Fruit fly (Drosophila melanogaster) whole organism, embryonic: ENCODE data around the gene Tbc1d22.

Source experiments
- BEAF-32 ChIP-seq: fragments of 200-800 bp; sonication (Bioruptor generic); optimal IDR thresholded peaks from 3 replicates; lab custom pipeline; 2017; ENCODE audit warnings: missing biosample characterization, missing genetic modification characterization, mild to moderate bottlenecking, moderate library complexity, missing genetic modification reagents
- Bgb ChIP-seq: fragments of 200-800 bp; sonication (Bioruptor generic); IDR thresholded peaks from 2 replicates; pipeline ENCODE4 v1.3.6; 2022; ENCODE audit warnings: missing biosample characterization, missing genetic modification characterization; ENCODE audit not compliant: partially characterized antibody
- CG11695 ChIP-seq: fragments of 200-800 bp; sonication (Bioruptor generic); IDR thresholded peaks from 3 replicates; pipeline ENCODE4 v1.3.6; 2022; ENCODE audit warnings: missing biosample characterization, missing genetic modification characterization
- CG13424 ChIP-seq: fragments of 200-800 bp; sonication (Bioruptor generic); optimal IDR thresholded peaks from 2 replicates; lab custom pipeline; 2019; ENCODE audit warnings: missing biosample characterization, mild to moderate bottlenecking, missing genetic modification characterization, moderate library complexity
- CG15514 ChIP-seq: fragments of 200-800 bp; sonication (Bioruptor generic); optimal IDR thresholded peaks from 3 replicates; lab custom pipeline; 2017; ENCODE audit warnings: missing biosample characterization, missing genetic modification characterization, mild to moderate bottlenecking, moderate library complexity, missing genetic modification reagents
- CG17186 ChIP-seq: fragments of 200-800 bp; sonication (Bioruptor generic); optimal IDR thresholded peaks from 3 replicates; lab custom pipeline; 2017; ENCODE audit warnings: missing biosample characterization, missing genetic modification reagents, missing genetic modification characterization
- CG17829 ChIP-seq: fragments of 200-800 bp; optimal IDR thresholded peaks from 2 replicates; lab custom pipeline; 2019; ENCODE audit warnings: missing biosample characterization, mild to moderate bottlenecking, missing genetic modification characterization, moderate library complexity
- CG2116 ChIP-seq: fragments of 200-800 bp; sonication (Bioruptor generic); optimal IDR thresholded peaks from 3 replicates; lab custom pipeline; 2018; ENCODE audit warnings: missing biosample characterization, mild to moderate bottlenecking, missing genetic modification characterization
- CG2712 ChIP-seq: fragments of 200-800 bp; optimal IDR thresholded peaks from 3 replicates; lab custom pipeline; 2019; ENCODE audit warnings: missing biosample characterization, mild to moderate bottlenecking, missing genetic modification characterization, moderate library complexity
- CG30020 ChIP-seq: fragments of 200-800 bp; optimal IDR thresholded peaks from 2 replicates; lab custom pipeline; 2019; ENCODE audit warnings: missing biosample characterization, mild to moderate bottlenecking, missing genetic modification characterization, moderate library complexity
- CG3407 ChIP-seq: fragments of 200-800 bp; sonication (Bioruptor generic); optimal IDR thresholded peaks from 2 replicates; lab custom pipeline; 2018; ENCODE audit warnings: missing biosample characterization, mild to moderate bottlenecking, missing genetic modification characterization
- CG4404 ChIP-seq: fragments of 200-800 bp; sonication (Bioruptor generic); IDR thresholded peaks from 2 replicates; pipeline ENCODE4 v1.3.6; 2022; ENCODE audit warnings: missing biosample characterization, missing genetic modification characterization
- CG8290 ChIP-seq, 3 experiments: fragments of 200-800 bp; sonication (Bioruptor generic); optimal IDR thresholded peaks; 2 replicates each; lab custom pipeline; 2016 to 2019; ENCODE audit warnings: missing biosample characterization in 3 of 3, missing genetic modification characterization in 3 of 3, mild to moderate bottlenecking in 2 of 3, moderate library complexity in 1 of 3
- CTCF ChIP-seq: fragments of 200-800 bp; sonication (Bioruptor generic); optimal IDR thresholded peaks from 2 replicates; lab custom pipeline; 2017; ENCODE audit warnings: missing biosample characterization, mild to moderate bottlenecking, missing genetic modification characterization, moderate library complexity
- Dip2 ChIP-seq: fragments of 200-800 bp; sonication (Bioruptor generic); IDR thresholded peaks from 2 replicates; pipeline ENCODE4 v1.3.6; 2022; ENCODE audit warnings: missing biosample characterization, missing genetic modification characterization
- Dp ChIP-seq: fragments of 200-800 bp; sonication (Bioruptor generic); optimal IDR thresholded peaks from 2 replicates; lab custom pipeline; 2018; ENCODE audit warnings: missing biosample characterization, mild to moderate bottlenecking, missing genetic modification characterization, moderate library complexity
- Dref ChIP-seq: fragments of 200-800 bp; sonication (Bioruptor generic); IDR thresholded peaks from 2 replicates; pipeline ENCODE4 v1.3.6; 2022; ENCODE audit warnings: missing biosample characterization, missing genetic modification characterization
- E2f2 ChIP-seq: fragments of 200-800 bp; sonication (Bioruptor generic); IDR thresholded peaks from 2 replicates; pipeline ENCODE4 v1.3.6; 2022; ENCODE audit warnings: missing biosample characterization, missing genetic modification characterization
- Ets97D ChIP-seq: fragments of 200-800 bp; sonication (Bioruptor generic); optimal IDR thresholded peaks from 3 replicates; lab custom pipeline; 2016; ENCODE audit warnings: missing biosample characterization, missing genetic modification characterization
- HHEX ChIP-seq: fragments of 200-800 bp; sonication (Bioruptor generic); optimal IDR thresholded peaks from 3 replicates; lab custom pipeline; 2017; ENCODE audit warnings: missing biosample characterization, mild to moderate bottlenecking, missing genetic modification characterization, missing genetic modification reagents
- HLH4C ChIP-seq: fragments of 200-800 bp; sonication (Bioruptor generic); IDR thresholded peaks from 3 replicates; pipeline ENCODE4 v1.3.6; 2022; ENCODE audit warnings: missing biosample characterization, missing genetic modification characterization; ENCODE audit not compliant: partially characterized antibody
- HmgZ ChIP-seq: fragments of 200-800 bp; sonication (Bioruptor generic); optimal IDR thresholded peaks from 2 replicates; lab custom pipeline; 2018; ENCODE audit warnings: missing biosample characterization, mild to moderate bottlenecking, missing genetic modification characterization
- Hr39 ChIP-seq: fragments of >200 bp; optimal IDR thresholded peaks from 2 replicates; lab custom pipeline; 2017
- Max ChIP-seq: fragments of 200-800 bp; sonication (Bioruptor generic); optimal IDR thresholded peaks from 2 replicates; lab custom pipeline; 2016; ENCODE audit warnings: missing biosample characterization, mild to moderate bottlenecking, missing genetic modification characterization
- Nf-YB ChIP-seq: fragments of 200-800 bp; sonication (Bioruptor generic); optimal IDR thresholded peaks from 3 replicates; lab custom pipeline; 2019; ENCODE audit warnings: missing biosample characterization, mild to moderate bottlenecking, missing genetic modification characterization, moderate library complexity
- Opbp ChIP-seq: fragments of 200-800 bp; sonication (Bioruptor generic); IDR thresholded peaks from 3 replicates; pipeline ENCODE4 v1.3.6; 2022; ENCODE audit warnings: missing biosample characterization, missing genetic modification characterization; ENCODE audit not compliant: partially characterized antibody
- Rfx ChIP-seq: fragments of 200-800 bp; sonication (Bioruptor generic); IDR thresholded peaks from 2 replicates; pipeline ENCODE4 v1.3.6; 2022; ENCODE audit warnings: missing biosample characterization, missing genetic modification characterization
- Scr ChIP-seq: fragments of 200-800 bp; sonication (Bioruptor generic); IDR thresholded peaks from 2 replicates; pipeline ENCODE4 v1.3.6; 2022; ENCODE audit warnings: missing biosample characterization, missing genetic modification characterization; ENCODE audit not compliant: partially characterized antibody
- Sin3A ChIP-seq: fragments of >200 bp; optimal IDR thresholded peaks from 2 replicates; lab custom pipeline; 2018
- Xrp1 ChIP-seq: fragments of 200-800 bp; sonication (Bioruptor generic); IDR thresholded peaks from 2 replicates; pipeline ENCODE4 v1.3.6; 2022; ENCODE audit warnings: missing biosample characterization, missing genetic modification characterization
- amos ChIP-seq: fragments of 200-800 bp; sonication (Bioruptor generic); IDR thresholded peaks from 2 replicates; pipeline ENCODE4 v1.3.6; 2022; ENCODE audit warnings: missing biosample characterization, missing genetic modification characterization; ENCODE audit not compliant: partially characterized antibody
- ash1 ChIP-seq: fragments of 200-800 bp; sonication (Bioruptor generic); optimal IDR thresholded peaks from 2 replicates; lab custom pipeline; 2018; ENCODE audit warnings: missing biosample characterization, mild to moderate bottlenecking, missing genetic modification characterization
- bbx ChIP-seq: fragments of 200-800 bp; sonication (Bioruptor generic); IDR thresholded peaks from 2 replicates; pipeline ENCODE4 v1.3.6; 2022; ENCODE audit warnings: missing biosample characterization, missing genetic modification characterization; ENCODE audit not compliant: partially characterized antibody
- cato ChIP-seq: fragments of 200-800 bp; sonication (Bioruptor generic); optimal IDR thresholded peaks from 2 replicates; lab custom pipeline; 2016; ENCODE audit warnings: missing biosample characterization, missing genetic modification characterization, borderline replicate concordance
- ci ChIP-seq: fragments of 200-800 bp; sonication (Bioruptor generic); IDR thresholded peaks from 3 replicates; pipeline ENCODE4 v1.3.6; 2022; ENCODE audit warnings: missing biosample characterization, missing genetic modification characterization
- dm ChIP-seq: fragments of 200-800 bp; sonication (Bioruptor generic); optimal IDR thresholded peaks from 3 replicates; lab custom pipeline; 2016; ENCODE audit warnings: missing biosample characterization, missing genetic modification characterization
- eve ChIP-seq, 2 experiments: fragments of >200 bp; optimal IDR thresholded peaks; 2 replicates each; lab custom pipeline; 2017; ENCODE audit warnings: missing biosample characterization in 2 of 2, missing genetic modification characterization in 2 of 2
- gfzf ChIP-seq: fragments of 200-800 bp; sonication (Bioruptor generic); optimal IDR thresholded peaks from 2 replicates; lab custom pipeline; 2016; ENCODE audit warnings: missing biosample characterization, mild to moderate bottlenecking, missing genetic modification characterization, moderate library complexity
- gt ChIP-seq: fragments of 200-800 bp; sonication (Bioruptor generic); IDR thresholded peaks from 2 replicates; pipeline ENCODE4 v1.3.6; 2022; ENCODE audit warnings: missing biosample characterization, missing genetic modification characterization
- knrl ChIP-seq: fragments of 200-800 bp; sonication (Bioruptor generic); IDR thresholded peaks from 3 replicates; pipeline ENCODE4 v1.3.6; 2022; ENCODE audit warnings: missing biosample characterization, missing genetic modification characterization; ENCODE audit not compliant: partially characterized antibody
- lola ChIP-seq, 3 experiments: fragments of >200 bp in 2 of 3; fragments of 200-800 bp in 1 of 3; sonication (Bioruptor generic) in 1 of 3; optimal IDR thresholded peaks; 2 replicates each; lab custom pipeline; 2017 to 2019; ENCODE audit warnings: missing biosample characterization in 3 of 3, missing genetic modification characterization in 3 of 3, mild to moderate bottlenecking in 1 of 3, moderate library complexity in 1 of 3
- onecut ChIP-seq: fragments of 200-800 bp; sonication (Bioruptor generic); IDR thresholded peaks from 2 replicates; pipeline ENCODE4 v1.3.6; 2022; ENCODE audit warnings: missing biosample characterization, missing genetic modification characterization
- p53 ChIP-seq: fragments of 200-800 bp; sonication (Bioruptor generic); optimal IDR thresholded peaks from 2 replicates; lab custom pipeline; 2016; ENCODE audit warnings: missing biosample characterization, missing genetic modification characterization
- phol ChIP-seq: fragments of 200-800 bp; sonication (Bioruptor generic); optimal IDR thresholded peaks from 3 replicates; lab custom pipeline; 2018; ENCODE audit warnings: missing biosample characterization, mild to moderate bottlenecking, missing genetic modification characterization, moderate library complexity
- sens ChIP-seq: fragments of 200-800 bp; sonication (Bioruptor generic); peaks from one replicate; lab custom pipeline; 2016; ENCODE audit warnings: missing biosample characterization, missing genetic modification characterization
- ssp ChIP-seq: fragments of 200-800 bp; sonication (Bioruptor generic); IDR thresholded peaks from 2 replicates; pipeline ENCODE4 v1.3.6; 2022; ENCODE audit warnings: missing biosample characterization, missing genetic modification characterization
- stwl ChIP-seq: fragments of 200-800 bp; sonication (Bioruptor generic); optimal IDR thresholded peaks from 3 replicates; lab custom pipeline; 2018; ENCODE audit warnings: missing biosample characterization, mild to moderate bottlenecking, missing genetic modification characterization, moderate library complexity
- trem ChIP-seq: fragments of 200-800 bp; optimal IDR thresholded peaks from 3 replicates; lab custom pipeline; 2019; ENCODE audit warnings: missing biosample characterization, mild to moderate bottlenecking, missing genetic modification characterization, moderate library complexity
- unc-4 ChIP-seq: fragments of 200-800 bp; sonication (Bioruptor generic); IDR thresholded peaks from 2 replicates; pipeline ENCODE4 v1.3.6; 2022; ENCODE audit warnings: missing biosample characterization, missing genetic modification characterization; ENCODE audit not compliant: partially characterized antibody
- usp ChIP-seq: fragments of >200 bp; optimal IDR thresholded peaks from 2 replicates; lab custom pipeline; 2017; ENCODE audit warnings: missing biosample characterization, missing genetic modification characterization

Tbc1d22 gene

DNA sequence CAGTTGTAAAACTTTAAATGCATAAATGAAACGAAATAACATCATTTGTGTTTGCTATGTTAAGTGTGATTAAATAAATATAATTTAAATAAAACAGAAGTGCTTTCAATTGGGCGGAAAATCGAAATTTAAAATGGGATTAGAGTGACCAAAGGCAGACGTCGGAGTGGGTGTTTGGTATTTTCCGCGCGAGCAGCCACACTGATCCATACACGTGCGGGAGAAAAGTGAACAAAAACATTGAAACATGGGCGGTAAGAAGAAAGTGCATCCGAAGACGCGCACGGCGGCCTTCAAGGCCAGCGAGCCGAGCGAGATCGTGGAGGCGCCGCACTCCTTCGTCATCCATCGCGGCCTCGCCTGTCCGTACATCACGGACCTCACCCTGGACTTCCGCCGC, 14.1 kb downstream of the Tbc1d22 start, which contains the start of gene ppan (continued):
- TF ChIP-seq gfzf (GFP tag; lab: Kevin White, UChicago): peak; percentile 85
- peak; percentile 28 for TF ChIP-seq phol (tag; lab: Kevin White, UChicago)
- TF ChIP-seq CG8290 (GFP tag; optimal IDR thresholded peaks at IDR 0.05; lab: Kevin White, UChicago): no peak
- no peak for TF ChIP-seq CG8290 (tag; optimal IDR thresholded peaks at IDR 0.05; lab: Kevin White, UChicago)
- peak; percentile 17; the same call in 1 of the 3 replicates for TF ChIP-seq Opbp (GFP tag; lab: Robert Waterston, UW)
- peak; percentile 39 for TF ChIP-seq BEAF-32 (GFP tag; lab: Kevin White, UChicago)
- no peak for TF ChIP-seq cato (GFP tag; lab: Kevin White, UChicago)
- no peak for TF ChIP-seq CG11695 (GFP tag; lab: Robert Waterston, UW)
- peak; percentile 84 for TF ChIP-seq Dp (GFP tag; lab: Kevin White, UChicago)
- peak; percentile 44; the same call in 1 of the 3 replicates for TF ChIP-seq knrl (GFP tag; lab: Robert Waterston, UW)
- TF ChIP-seq trem (tag; lab: Kevin White, UChicago): peak; percentile 33
- TF ChIP-seq amos: peak; percentile 36; the same call in 1 of the 2 replicates
- TF ChIP-seq Bgb: peak; percentile 53
- TF ChIP-seq CG15514 (GFP tag; lab: Kevin White, UChicago): peak; percentile 66
- no peak for TF ChIP-seq CG3407 (GFP tag; lab: Kevin White, UChicago)
- TF ChIP-seq lola (GFP tag; optimal IDR thresholded peaks at IDR 0.05; lab: Kevin White, UChicago): no peak
- TF ChIP-seq HHEX (GFP tag; lab: Kevin White, UChicago): no peak
- no peak for TF ChIP-seq ash1
- no peak for TF ChIP-seq CG13424 (tag; lab: Kevin White, UChicago)
- peak; percentile 6 for TF ChIP-seq Sin3A
- TF ChIP-seq stwl: peak; percentile 75
- TF ChIP-seq CG17829: peak; percentile 11
- no peak for TF ChIP-seq gt (GFP tag; lab: Robert Waterston, UW)
- TF ChIP-seq HLH4C: peak; percentile 43; the same call in 1 of the 3 replicates
- peak; percentile 58 for TF ChIP-seq Ets97D (GFP tag; lab: Kevin White, UChicago)
- TF ChIP-seq Nf-YB: no peak
- no peak for TF ChIP-seq CG4404 (GFP tag; lab: Robert Waterston, UW)
- TF ChIP-seq Hr39 (lab: Kevin White, UChicago): no peak
- TF ChIP-seq unc-4 (GFP tag; lab: Robert Waterston, UW): peak; percentile 35; the same call in 1 of the 2 replicates
- TF ChIP-seq usp (GFP tag; lab: Kevin White, UChicago): no peak
- TF ChIP-seq HmgZ (tag; lab: Kevin White, UChicago): peak; percentile 23
- peak; percentile 46 for TF ChIP-seq CG17186 (GFP tag; lab: Kevin White, UChicago)
- no peak for TF ChIP-seq eve (GFP tag; optimal IDR thresholded peaks at IDR 0.05; lab: Kevin White, UChicago)
- TF ChIP-seq Rfx (GFP tag; lab: Robert Waterston, UW): no peak
- peak; percentile 91 for TF ChIP-seq E2f2 (GFP tag; lab: Robert Waterston, UW)
- TF ChIP-seq Scr (GFP tag; lab: Robert Waterston, UW): peak; percentile 33
- peak; percentile 8 for TF ChIP-seq CG2712 (tag; lab: Kevin White, UChicago)
- peak; percentile 44 for TF ChIP-seq CG2116 (GFP tag; lab: Kevin White, UChicago)
- TF ChIP-seq CG30020 (tag; lab: Kevin White, UChicago): peak; percentile 10
- TF ChIP-seq CTCF (GFP tag; lab: Kevin White, UChicago): peak; percentile 41
- TF ChIP-seq bbx (GFP tag; lab: Robert Waterston, UW): 0 out of 2 replicates have a peak, but pooled peaks have one; percentile 31
- peak; percentile 96 for TF ChIP-seq dm (GFP tag; lab: Kevin White, UChicago)
- TF ChIP-seq Xrp1: 0 out of 2 replicates have a peak, but pooled peaks have one; percentile 13
- no peak for TF ChIP-seq Dip2 (GFP tag; lab: Robert Waterston, UW)
- peak; percentile 91 for TF ChIP-seq Max (GFP tag; lab: Kevin White, UChicago)
- TF ChIP-seq ci: peak; percentile 30; the same call in 1 of the 3 replicates
- no peak for TF ChIP-seq onecut
- peak; percentile 46 for TF ChIP-seq ssp (GFP tag; lab: Robert Waterston, UW)
- TF ChIP-seq Dref (GFP tag; lab: Robert Waterston, UW): peak; percentile 44
- TF ChIP-seq sens (GFP tag; lab: Kevin White, UChicago): peak; percentile 3
- TF ChIP-seq p53 (GFP tag; lab: Kevin White, UChicago): no peak
